Worm (Caenorhabditis elegans): ENCODE data around the gene Y44A6D.3.

- TF ChIP-seq lsy-2 (tag; optimal IDR thresholded peaks at IDR 0.05) (no peak), elt-3 (tag; optimal IDR thresholded peaks at IDR 0.05) (no peak), nhr-76 (tag; optimal IDR thresholded peaks at IDR 0.05) (no peak), pha-4 (tag; optimal IDR thresholded peaks at IDR 0.05) (no peak), ces-1 (GFP tag; optimal IDR thresholded peaks at IDR 0.05) (no peak)
Observed at ce11 chrV:20824962-20825609, 32.9 kb upstream of the Y44A6D.3 start, which contains the start of the genes gcy-22 and grl-14.

Measured in whole organism, mixed stage, embryonic.